Fruit fly (Drosophila melanogaster): ENCODE results near the gene CG13722.

Gene CG13722

dm6 chr3L:4474946-4475470, 15.8 kb downstream of the CG13722 start (continued):
- TF ChIP-seq CG8089 (GFP tag; optimal IDR thresholded peaks at IDR 0.05) (peak; percentile 67), Nf-YB (GFP tag; optimal IDR thresholded peaks at IDR 0.05) (peak; percentile 71), unc-4 (GFP tag; IDR thresholded peaks at IDR 0.05; ENCODE audit: partially characterized antibody) (no peak), CG1792 (GFP tag; optimal IDR thresholded peaks at IDR 0.05) (no peak), ase (GFP tag; IDR thresholded peaks at IDR 0.05) (peak; percentile 51; the same call in 2 of the 3 replicates), Bdp1 (GFP tag; optimal IDR thresholded peaks at IDR 0.05) (peak; percentile 53), Abd-B (GFP tag; optimal IDR thresholded peaks at IDR 0.05) (no peak), Eip74EF (GFP tag; optimal IDR thresholded peaks at IDR 0.05) (peak in 1 of 2 experiments; percentile 82), D19B (GFP tag; optimal IDR thresholded peaks at IDR 0.05) (peak; percentile 61), CkIIα-i1 (GFP tag; IDR thresholded peaks at IDR 0.05) (no peak), CG2875 (GFP tag; optimal IDR thresholded peaks at IDR 0.05) (peak; percentile 87), Oli (tag; optimal IDR thresholded peaks at IDR 0.05) (peak; percentile 67), bbx (GFP tag; IDR thresholded peaks at IDR 0.05; ENCODE audit: partially characterized antibody) (no peak), CG13287 (GFP tag; IDR thresholded peaks at IDR 0.05; ENCODE audit: partially characterized antibody) (peak; percentile 29; the same call in 1 of the 2 replicates), Hand (GFP tag; optimal IDR thresholded peaks at IDR 0.05) (peak; percentile 89), Pdp1 (GFP tag; optimal IDR thresholded peaks at IDR 0.05) (peak; percentile 39 to 66), dpn (GFP tag; optimal IDR thresholded peaks at IDR 0.05) (peak; percentile 42 to 67), ranshi (GFP tag; IDR thresholded peaks at IDR 0.05) (peak; percentile 71; the same call in 1 of the 2 replicates), dimm (GFP tag; IDR thresholded peaks at IDR 0.05) (no peak), CG12744 (GFP tag; optimal IDR thresholded peaks at IDR 0.05) (peak; percentile 91), CG7357 (GFP tag; IDR thresholded peaks at IDR 0.05) (no peak), CG34376 (GFP tag; optimal IDR thresholded peaks at IDR 0.05) (peak; percentile 96), CG11085 (GFP tag; IDR thresholded peaks at IDR 0.05) (no peak; the same call in 1 of the 2 replicates), trem (tag; optimal IDR thresholded peaks at IDR 0.05) (peak; percentile 57), CG32767 (GFP tag; IDR thresholded peaks at IDR 0.05) (peak; percentile 35; the same call in 1 of the 2 replicates), chn (GFP tag; optimal IDR thresholded peaks at IDR 0.05) (peak; percentile 50), BtbVII (GFP tag; optimal IDR thresholded peaks at IDR 0.05) (peak; percentile 94), Dbx (GFP tag; IDR thresholded peaks at IDR 0.05) (0 out of 3 replicates have a peak, but pooled peaks have one; percentile 50), CG10979 (tag; optimal IDR thresholded peaks at IDR 0.05) (no peak), jing (GFP tag; optimal IDR thresholded peaks at IDR 0.05) (peak; percentile 36), repo (GFP tag; optimal IDR thresholded peaks at IDR 0.05) (peak; percentile 65), NC2β (GFP tag; optimal IDR thresholded peaks at IDR 0.05) (peak; percentile 77), peb (GFP tag; IDR thresholded peaks at IDR 0.05) (no peak), D (optimal IDR thresholded peaks at IDR 0.05) (no peak), D (GFP tag; optimal IDR thresholded peaks at IDR 0.05) (peak; percentile 73), CG8359 (GFP tag; optimal IDR thresholded peaks at IDR 0.05; ENCODE audit: borderline replicate concordance) (peak; percentile 81), CG7556 (GFP tag; optimal IDR thresholded peaks at IDR 0.05) (peak; percentile 59), CG1602 (GFP tag; optimal IDR thresholded peaks at IDR 0.05) (no peak), kah (GFP tag; optimal IDR thresholded peaks at IDR 0.05) (peak; percentile 81), pum (GFP tag; optimal IDR thresholded peaks at IDR 0.05) (no peak), CG7928 (GFP tag; optimal IDR thresholded peaks at IDR 0.05) (peak; percentile 60), hkb (optimal IDR thresholded peaks at IDR 0.05) (no peak), hkb (GFP tag; IDR thresholded peaks at IDR 0.05) (peak; percentile 92), CG6654 (GFP tag; optimal IDR thresholded peaks at IDR 0.05) (peak; percentile 66), klu (GFP tag; IDR thresholded peaks at IDR 0.05) (no peak), pnt (GFP tag; optimal IDR thresholded peaks at IDR 0.05) (no peak), CTCF (GFP tag; optimal IDR thresholded peaks at IDR 0.05) (peak; percentile 69), Atf6 (GFP tag; IDR thresholded peaks at IDR 0.05) (peak; percentile 71), Dll (GFP tag; IDR thresholded peaks at IDR 0.05; ENCODE audit: partially characterized antibody) (no peak), Nf-YC (tag; optimal IDR thresholded peaks at IDR 0.05) (peak; percentile 42), Fer3 (tag; optimal IDR thresholded peaks at IDR 0.05) (peak; percentile 87)
